Fruit fly (Drosophila melanogaster) whole organism: ENCODE results near the gene CG13071.

Source experiments
- CG8478 ChIP-seq: fragments of >200 bp; optimal IDR thresholded peaks from 2 replicates; lab custom pipeline; 2018; ENCODE audit warnings: inconsistent platforms
- psq ChIP-seq: fragments of >200 bp; optimal IDR thresholded peaks from 2 replicates; lab custom pipeline; 2017

DNA sequence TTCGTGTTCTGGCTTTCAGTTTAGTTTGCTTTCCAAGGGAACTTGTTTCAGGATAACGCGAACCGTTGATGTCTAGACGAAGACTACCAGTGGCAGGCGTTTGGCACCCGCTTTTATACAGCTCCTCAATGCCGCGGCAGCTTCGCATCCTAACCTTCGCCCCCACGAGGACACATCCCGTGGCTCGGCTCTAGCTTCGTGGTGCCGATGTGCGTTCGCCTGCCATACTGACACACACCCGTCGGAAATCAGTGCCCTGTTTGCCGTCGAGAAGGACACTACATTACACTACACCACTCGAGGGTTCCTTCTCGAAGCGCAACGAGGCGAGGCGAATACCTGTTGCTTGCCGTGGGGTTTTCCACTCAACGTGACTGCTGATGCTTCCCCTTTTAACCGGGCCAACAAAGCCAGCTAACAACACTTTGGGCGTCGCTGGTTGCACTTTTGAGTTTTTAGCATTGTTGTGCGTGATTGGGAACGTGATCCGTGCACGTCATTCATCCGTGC lies 5.4 kb upstream of the CG13071 start, which contains the start of gene CG13054:
- TF ChIP-seq CG8478 (lab: Kevin White, UChicago) (no peak), psq (lab: Kevin White, UChicago) (no peak)
